Worm (Caenorhabditis elegans): ENCODE measurements around the gene F09E10.1.

F09E10.1 gene

ce11 chrX:1524559-1524958 lies 22.0 kb downstream of the F09E10.1 start (continued):
- TF ChIP-seq lin-13 (GFP tag; optimal IDR thresholded peaks at IDR 0.05) = no peak
- no peak for TF ChIP-seq nhr-23 (tag; optimal IDR thresholded peaks at IDR 0.05)
- no peak for TF ChIP-seq unc-39 (tag; optimal IDR thresholded peaks at IDR 0.05)
- no peak for TF ChIP-seq nhr-77 (tag; optimal IDR thresholded peaks at IDR 0.05)
- TF ChIP-seq R02D3.7 (tag; optimal IDR thresholded peaks at IDR 0.05) = no peak
- no peak for TF ChIP-seq Y55F3AM.14 (GFP tag; optimal IDR thresholded peaks at IDR 0.05)
- TF ChIP-seq ztf-4 (tag; optimal IDR thresholded peaks at IDR 0.05) = no peak
- TF ChIP-seq dmd-4 (tag; optimal IDR thresholded peaks at IDR 0.05) = no peak
- TF ChIP-seq peb-1 (tag; optimal IDR thresholded peaks at IDR 0.05) = no peak
- TF ChIP-seq nhr-6 (tag; optimal IDR thresholded peaks at IDR 0.05) = no peak
- peak; percentile 51 for TF ChIP-seq crh-2 (tag; optimal IDR thresholded peaks at IDR 0.05)
- TF ChIP-seq lsy-2 (tag; optimal IDR thresholded peaks at IDR 0.05) = peak; percentile 14 to 56
- TF ChIP-seq unc-55 (GFP tag; optimal IDR thresholded peaks at IDR 0.05) = peak; percentile 66
- TF ChIP-seq ztf-11 (tag; optimal IDR thresholded peaks at IDR 0.05) = no peak
- peak; percentile 75 for TF ChIP-seq sma-9 (GFP tag; optimal IDR thresholded peaks at IDR 0.05)
- no peak for TF ChIP-seq sma-9 (tag; optimal IDR thresholded peaks at IDR 0.05)
- TF ChIP-seq ceh-16 (tag; optimal IDR thresholded peaks at IDR 0.05) = no peak
- no peak for TF ChIP-seq lin-39 (tag; optimal IDR thresholded peaks at IDR 0.05)
- TF ChIP-seq ztf-1 (GFP tag; conservative IDR thresholded peaks at IDR 0.05) = no peak
- TF ChIP-seq unc-62 (GFP tag; optimal IDR thresholded peaks at IDR 0.05) = no peak
- peak; percentile 68 for TF ChIP-seq sem-4 (tag; optimal IDR thresholded peaks at IDR 0.05)
- peak; percentile 41 for TF ChIP-seq snpc-4 (tag; optimal IDR thresholded peaks at IDR 0.05)
- TF ChIP-seq mdl-1 (tag; optimal IDR thresholded peaks at IDR 0.05) = peak in 1 of 2 experiments; percentile 31
- TF ChIP-seq fos-1 (tag; optimal IDR thresholded peaks at IDR 0.05) = peak; percentile 77
- TF ChIP-seq nhr-10 (tag; optimal IDR thresholded peaks at IDR 0.05) = no peak

- TF ChIP-seq ZK546.5 (tag; optimal IDR thresholded peaks at IDR 0.05) (no peak), fos-1 (tag; optimal IDR thresholded peaks at IDR 0.05) (peak; percentile 67), ceh-16 (tag; optimal IDR thresholded peaks at IDR 0.05) (no peak), egl-27 (tag; optimal IDR thresholded peaks at IDR 0.05) (no peak)
Measured at ce11 chrX:1525511-1526172, 23.1 kb downstream of the F09E10.1 start.

- TF ChIP-seq F13H6.1 (tag; optimal IDR thresholded peaks at IDR 0.05) (peak; percentile 47), nhr-10 (tag; optimal IDR thresholded peaks at IDR 0.05) (no peak), dmd-4 (tag; optimal IDR thresholded peaks at IDR 0.05) (no peak), nhr-25 (tag; optimal IDR thresholded peaks at IDR 0.05) (peak; percentile 83), crh-2 (tag; optimal IDR thresholded peaks at IDR 0.05) (peak; percentile 57), C34F6.9 (tag; optimal IDR thresholded peaks at IDR 0.05) (peak; percentile 21), sem-4 (tag; optimal IDR thresholded peaks at IDR 0.05) (peak; percentile 31), lin-13 (GFP tag; optimal IDR thresholded peaks at IDR 0.05) (peak; percentile 7), lsy-2 (tag; optimal IDR thresholded peaks at IDR 0.05) (no peak), nhr-129 (tag; optimal IDR thresholded peaks at IDR 0.05) (peak; percentile 51), aly-2 (tag; optimal IDR thresholded peaks at IDR 0.05) (no peak), nhr-6 (tag; optimal IDR thresholded peaks at IDR 0.05) (no peak), nhr-11 (tag; optimal IDR thresholded peaks at IDR 0.05) (no peak), ztf-11 (tag; optimal IDR thresholded peaks at IDR 0.05) (no peak), elt-1 (tag; optimal IDR thresholded peaks at IDR 0.05) (no peak), elt-3 (tag; optimal IDR thresholded peaks at IDR 0.05) (no peak), fos-1 (tag; optimal IDR thresholded peaks at IDR 0.05) (peak; percentile 35), snpc-4 (tag; optimal IDR thresholded peaks at IDR 0.05) (no peak), ama-1 (optimal IDR thresholded peaks at IDR 0.05) (no peak), sma-3 (GFP tag; optimal IDR thresholded peaks at IDR 0.05) (peak; percentile 53), lin-39 (tag; optimal IDR thresholded peaks at IDR 0.05) (no peak), blmp-1 (tag; optimal IDR thresholded peaks at IDR 0.05; ENCODE audit: insufficient read depth) (peak; percentile 30), lin-11 (tag; optimal IDR thresholded peaks at IDR 0.05) (no peak), ceh-16 (tag; optimal IDR thresholded peaks at IDR 0.05) (peak; percentile 48), peb-1 (tag; optimal IDR thresholded peaks at IDR 0.05) (no peak), gmeb-1 (tag; optimal IDR thresholded peaks at IDR 0.05) (no peak), sma-9 (GFP tag; optimal IDR thresholded peaks at IDR 0.05) (peak; percentile 69), sma-9 (tag; optimal IDR thresholded peaks at IDR 0.05) (no peak)
Measured at ce11 chrX:1527338-1527737, 24.7 kb downstream of the F09E10.1 start.
